Worm (Caenorhabditis elegans) whole organism, midembryonic: Measurements from ENCODE around the gene kreg-1.

Experiments
- T22C8.4 ChIP-seq: fragments of 200-800 bp; sonication (Bioruptor generic); IDR thresholded peaks from 2 replicates; pipeline ENCODE4 v1.3.6; 2022; ENCODE audit warnings: missing genetic modification characterization, missing compliant biosample characterization
- cog-1 ChIP-seq: sonication (generic microtip); optimal IDR thresholded peaks from 2 replicates; lab custom pipeline; 2016; ENCODE audit warnings: missing genetic modification characterization, missing compliant biosample characterization
- flt-1 ChIP-seq: fragments of 200-800 bp; sonication (Bioruptor generic); IDR thresholded peaks from 2 replicates; pipeline ENCODE4 v1.3.6; 2022; ENCODE audit warnings: missing genetic modification characterization, missing compliant biosample characterization
- klf-2 ChIP-seq: fragments of 200-800 bp; sonication (Bioruptor generic); conservative IDR thresholded peaks from 2 replicates; pipeline ENCODE4 v1.3.6; 2022; ENCODE audit warnings: missing genetic modification reagents, missing genetic modification characterization, missing compliant biosample characterization
- med-1 ChIP-seq: sonication (generic microtip); optimal IDR thresholded peaks from 2 replicates; lab custom pipeline; 2017; ENCODE audit warnings: missing genetic modification characterization, mild to moderate bottlenecking, missing compliant biosample characterization, antibody characterized with exemption, missing genetic modification reagents; ENCODE audit not compliant: insufficient read depth
- ref-1 ChIP-seq: fragments of 200-800 bp; sonication (Bioruptor generic); conservative IDR thresholded peaks from 2 replicates; pipeline ENCODE4 v1.3.6; 2022; ENCODE audit warnings: missing genetic modification reagents, missing genetic modification characterization, missing compliant biosample characterization
- tab-1 ChIP-seq: fragments of 200-800 bp; sonication (Bioruptor generic); IDR thresholded peaks from 2 replicates; pipeline ENCODE4 v1.3.6; 2022; ENCODE audit warnings: missing genetic modification characterization, missing compliant biosample characterization
- ztf-23 ChIP-seq: fragments of 200-800 bp; sonication (Bioruptor generic); IDR thresholded peaks from 2 replicates; pipeline ENCODE4 v1.3.6; 2022; ENCODE audit warnings: missing genetic modification reagents, missing genetic modification characterization, missing compliant biosample characterization
- ztf-29 ChIP-seq: fragments of 200-800 bp; sonication (Bioruptor generic); IDR thresholded peaks from 2 replicates; pipeline ENCODE4 v1.3.6; 2022; ENCODE audit warnings: missing genetic modification reagents, missing genetic modification characterization, missing compliant biosample characterization

Gene kreg-1

ce11 chrX:8709424-8709823 lies at the start of gene kreg-1:
TSS of gene kreg-1 (plus strand) at chrX:8709764.
- TF ChIP-seq T22C8.4 (no peak), cog-1 (tag; lab: Kevin White, UChicago) (no peak), ztf-23 (GFP tag; lab: Robert Waterston, UW) (no peak), med-1 (GFP tag; lab: Kevin White, UChicago) (no peak), ztf-29 (GFP tag; lab: Robert Waterston, UW) (no peak), klf-2 (GFP tag; lab: Robert Waterston, UW) (no peak), flt-1 (GFP tag; lab: Robert Waterston, UW) (no peak), ref-1 (GFP tag; lab: Robert Waterston, UW) (no peak), tab-1 (no peak)

ce11 chrX:8660319-8660718 lies 49.2 kb upstream of the kreg-1 start, which contains the start of gene rig-1:
TSS of gene rig-1 (plus strand) at chrX:8660619.
- TF ChIP-seq med-1 (GFP tag; lab: Kevin White, UChicago) (no peak), T22C8.4 (no peak)

- no peak for TF ChIP-seq med-1 (GFP tag; lab: Kevin White, UChicago)
- no peak for TF ChIP-seq T22C8.4
- no peak for TF ChIP-seq flt-1 (GFP tag; lab: Robert Waterston, UW)
- TF ChIP-seq ref-1 (GFP tag; lab: Robert Waterston, UW), result no peak
- no peak for TF ChIP-seq klf-2 (GFP tag; lab: Robert Waterston, UW)
- TF ChIP-seq tab-1, result no peak
- no peak for TF ChIP-seq ztf-23 (GFP tag; lab: Robert Waterston, UW)
- TF ChIP-seq ztf-29 (GFP tag; lab: Robert Waterston, UW), result no peak
- no peak for TF ChIP-seq cog-1 (tag; lab: Kevin White, UChicago)
Measured at ce11 chrX:8660909-8661308, 48.7 kb upstream of the kreg-1 start.

- TF ChIP-seq med-1 (GFP tag; lab: Kevin White, UChicago) (no peak), ztf-23 (GFP tag; lab: Robert Waterston, UW) (no peak), T22C8.4 (no peak), tab-1 (no peak), ref-1 (GFP tag; lab: Robert Waterston, UW) (no peak), flt-1 (GFP tag; lab: Robert Waterston, UW) (no peak), cog-1 (tag; lab: Kevin White, UChicago) (no peak)
Measured at ce11 chrX:8662452-8662851, 47.1 kb upstream of the kreg-1 start.

- TF ChIP-seq ztf-23 (GFP tag; lab: Robert Waterston, UW) (no peak), tab-1 (no peak), klf-2 (GFP tag; lab: Robert Waterston, UW) (no peak)
Measured at ce11 chrX:8672760-8673159, 36.8 kb upstream of the kreg-1 start, which contains the start of the genes K09E2.2 and K09E2.3. TSS of gene K09E2.2 (plus strand) at chrX:8673060. TSS of gene K09E2.3 (plus strand) at chrX:8673084.

- TF ChIP-seq klf-2 (GFP tag; lab: Robert Waterston, UW) (no peak), flt-1 (GFP tag; lab: Robert Waterston, UW) (no peak), cog-1 (tag; lab: Kevin White, UChicago) (no peak), T22C8.4 (no peak), tab-1 (no peak)
Measured at ce11 chrX:8674514-8674913, 35.0 kb upstream of the kreg-1 start.

ce11 chrX:8675151-8675550 lies 34.4 kb upstream of the kreg-1 start:
- TF ChIP-seq flt-1 (GFP tag; lab: Robert Waterston, UW), result no peak
- TF ChIP-seq ztf-23 (GFP tag; lab: Robert Waterston, UW), result no peak
- no peak for TF ChIP-seq med-1 (GFP tag; lab: Kevin White, UChicago)
- no peak for TF ChIP-seq tab-1
- no peak for TF ChIP-seq klf-2 (GFP tag; lab: Robert Waterston, UW)
- TF ChIP-seq cog-1 (tag; lab: Kevin White, UChicago), result no peak
- TF ChIP-seq ref-1 (GFP tag; lab: Robert Waterston, UW), result no peak
- no peak for TF ChIP-seq ztf-29 (GFP tag; lab: Robert Waterston, UW)
- no peak for TF ChIP-seq T22C8.4

ce11 chrX:8676088-8676779 lies 33.3 kb upstream of the kreg-1 start:
- TF ChIP-seq T22C8.4 (no peak), ztf-23 (GFP tag; lab: Robert Waterston, UW) (no peak), flt-1 (GFP tag; lab: Robert Waterston, UW) (no peak), ref-1 (GFP tag; lab: Robert Waterston, UW) (no peak), med-1 (GFP tag; lab: Kevin White, UChicago) (no peak), cog-1 (tag; lab: Kevin White, UChicago) (no peak), klf-2 (GFP tag; lab: Robert Waterston, UW) (no peak), tab-1 (no peak)

ce11 chrX:8677320-8677719 lies 32.2 kb upstream of the kreg-1 start:
- no peak for TF ChIP-seq cog-1 (tag; lab: Kevin White, UChicago)
- no peak for TF ChIP-seq klf-2 (GFP tag; lab: Robert Waterston, UW)
- no peak for TF ChIP-seq med-1 (GFP tag; lab: Kevin White, UChicago)
- no peak for TF ChIP-seq ref-1 (GFP tag; lab: Robert Waterston, UW)
- no peak for TF ChIP-seq T22C8.4
- TF ChIP-seq ztf-29 (GFP tag; lab: Robert Waterston, UW), result no peak
- TF ChIP-seq ztf-23 (GFP tag; lab: Robert Waterston, UW), result no peak
- TF ChIP-seq flt-1 (GFP tag; lab: Robert Waterston, UW), result no peak

ce11 chrX:8677873-8678272 lies 31.7 kb upstream of the kreg-1 start:
- TF ChIP-seq tab-1 (no peak), klf-2 (GFP tag; lab: Robert Waterston, UW) (no peak), ztf-29 (GFP tag; lab: Robert Waterston, UW) (no peak), med-1 (GFP tag; lab: Kevin White, UChicago) (no peak), ztf-23 (GFP tag; lab: Robert Waterston, UW) (no peak), ref-1 (GFP tag; lab: Robert Waterston, UW) (no peak), cog-1 (tag; lab: Kevin White, UChicago) (no peak), flt-1 (GFP tag; lab: Robert Waterston, UW) (no peak), T22C8.4 (no peak)
